Fruit fly (Drosophila melanogaster): Measurements from ENCODE around the gene salt.

Gene salt

DNA sequence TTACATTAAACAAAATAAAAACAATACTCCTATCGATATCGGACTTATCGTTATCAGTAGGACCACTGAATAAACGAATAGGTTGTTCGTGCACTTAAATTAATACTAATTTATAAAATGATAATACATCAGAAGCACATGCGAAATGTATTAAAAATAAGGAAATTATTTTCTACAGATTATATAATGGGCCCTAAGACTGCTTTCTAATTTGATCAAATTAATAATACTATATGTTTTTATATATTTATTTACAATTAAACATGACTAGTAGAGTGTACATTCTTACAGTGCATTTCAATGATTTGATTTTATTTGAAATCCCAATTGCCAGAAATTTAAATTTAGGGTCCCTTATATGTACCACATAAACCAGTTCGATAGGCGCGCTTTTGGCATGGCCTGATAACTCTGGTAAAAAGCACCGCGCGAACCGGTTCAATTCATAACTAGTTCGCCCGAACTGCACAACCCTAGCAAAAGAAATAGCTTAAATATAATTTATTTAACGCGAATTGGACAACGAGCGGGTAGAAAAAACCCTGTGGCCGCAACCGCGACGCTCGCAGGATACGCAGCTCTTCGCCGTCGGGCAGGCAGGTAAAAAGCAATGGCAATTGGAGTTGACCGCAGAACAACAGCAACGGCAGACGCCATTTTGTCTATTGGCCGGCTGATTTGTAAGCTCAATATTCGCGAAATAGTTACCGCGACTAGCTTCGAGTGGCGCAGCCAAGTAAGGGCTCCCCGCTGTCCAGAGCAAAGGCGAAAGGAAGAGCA lies 22.3 kb upstream of the salt start, which contains the start of the genes CG2126 and faf (continued):
- no peak for TF ChIP-seq eve (GFP tag; optimal IDR thresholded peaks at IDR 0.05)
- TF ChIP-seq Hmx (GFP tag; optimal IDR thresholded peaks at IDR 0.05) = no peak
- peak; percentile 17 for TF ChIP-seq Sin3A (optimal IDR thresholded peaks at IDR 0.05)
- TF ChIP-seq CG6683 (GFP tag; optimal IDR thresholded peaks at IDR 0.05) = peak; percentile 56
- TF ChIP-seq CG6813 (GFP tag; optimal IDR thresholded peaks at IDR 0.05) = peak; percentile 14
- peak; percentile 56; the same call in 2 of the 3 replicates for TF ChIP-seq CG2889 (GFP tag; IDR thresholded peaks at IDR 0.05)
- no peak for TF ChIP-seq eyg (GFP tag; optimal IDR thresholded peaks at IDR 0.05)
- peak; percentile 26; the same call in 1 of the 2 replicates for TF ChIP-seq bbx (GFP tag; IDR thresholded peaks at IDR 0.05; ENCODE audit: partially characterized antibody)
- peak; percentile 82 for TF ChIP-seq PHDP (tag; optimal IDR thresholded peaks at IDR 0.05)
- peak; percentile 61; the same call in 1 of the 2 replicates for TF ChIP-seq danr (GFP tag; IDR thresholded peaks at IDR 0.05)
- TF ChIP-seq Spps (tag; optimal IDR thresholded peaks at IDR 0.05) = peak; percentile 25
- TF ChIP-seq Ptx1 (GFP tag; IDR thresholded peaks at IDR 0.05) = peak; percentile 84
- TF ChIP-seq sr (GFP tag; IDR thresholded peaks at IDR 0.05) = 0 out of 3 replicates have a peak, but pooled peaks have one; percentile 29
- TF ChIP-seq otp (GFP tag; IDR thresholded peaks at IDR 0.05) = 0 out of 3 replicates have a peak, but pooled peaks have one; percentile 44
- TF ChIP-seq NC2α (GFP tag; optimal IDR thresholded peaks at IDR 0.05) = no peak
- TF ChIP-seq Hr78 (GFP tag; optimal IDR thresholded peaks at IDR 0.05) = no peak
- peak; percentile 78 for TF ChIP-seq NfI (GFP tag; optimal IDR thresholded peaks at IDR 0.05)
- no peak for TF ChIP-seq tio (GFP tag; optimal IDR thresholded peaks at IDR 0.05)
- TF ChIP-seq CG12942 (GFP tag; optimal IDR thresholded peaks at IDR 0.05) = peak; percentile 83
- TF ChIP-seq trem (tag; optimal IDR thresholded peaks at IDR 0.05) = peak; percentile 80
- peak; percentile 43 for TF ChIP-seq CG7928 (GFP tag; optimal IDR thresholded peaks at IDR 0.05)
- TF ChIP-seq CG12659 (GFP tag; optimal IDR thresholded peaks at IDR 0.05) = peak; percentile 91
- TF ChIP-seq CG14667 (GFP tag; IDR thresholded peaks at IDR 0.05) = 0 out of 2 replicates have a peak, but pooled peaks have one; percentile 43
- TF ChIP-seq sug (tag; optimal IDR thresholded peaks at IDR 0.05) = peak; percentile 74
- TF ChIP-seq NK7.1 (GFP tag; optimal IDR thresholded peaks at IDR 0.05) = peak; percentile 42
- TF ChIP-seq CG7372 (GFP tag; IDR thresholded peaks at IDR 0.05) = peak; percentile 57; the same call in 1 of the 2 replicates
- TF ChIP-seq Side (GFP tag; optimal IDR thresholded peaks at IDR 0.05) = peak; percentile 31
- TF ChIP-seq CG6689 (GFP tag; IDR thresholded peaks at IDR 0.05) = peak; percentile 82
- TF ChIP-seq sima (GFP tag; optimal IDR thresholded peaks at IDR 0.05) = no peak
- peak; percentile 57 for TF ChIP-seq pzg (GFP tag; optimal IDR thresholded peaks at IDR 0.05)
- peak; percentile 76 for TF ChIP-seq dmrt11E (tag; optimal IDR thresholded peaks at IDR 0.05)
- peak; percentile 73 for TF ChIP-seq CG10209 (GFP tag; optimal IDR thresholded peaks at IDR 0.05)
- peak; percentile 59 for TF ChIP-seq CG15011 (GFP tag; optimal IDR thresholded peaks at IDR 0.05)
- TF ChIP-seq crp (GFP tag; optimal IDR thresholded peaks at IDR 0.05) = peak in 1 of 2 experiments; percentile 41
- TF ChIP-seq CG2199 (GFP tag; IDR thresholded peaks at IDR 0.05) = no peak
- peak; percentile 57 for TF ChIP-seq CG18011 (GFP tag; optimal IDR thresholded peaks at IDR 0.05)
- TF ChIP-seq Dfd (GFP tag; optimal IDR thresholded peaks at IDR 0.05) = no peak
- peak; percentile 78 for TF ChIP-seq Hr3 (GFP tag; optimal IDR thresholded peaks at IDR 0.05)
- TF ChIP-seq Xrp1 (GFP tag; IDR thresholded peaks at IDR 0.05) = peak; percentile 77; the same call in 1 of the 2 replicates
- TF ChIP-seq CG10431 (GFP tag; optimal IDR thresholded peaks at IDR 0.05) = peak; percentile 44
- TF ChIP-seq CG10267 (tag; optimal IDR thresholded peaks at IDR 0.05) = peak; percentile 80
- peak; percentile 90 for TF ChIP-seq Med (GFP tag)
- peak; percentile 76; the same call in 2 of the 3 replicates for TF ChIP-seq CG11695 (GFP tag; IDR thresholded peaks at IDR 0.05)
- TF ChIP-seq CG43689 (GFP tag; IDR thresholded peaks at IDR 0.05) = no peak
- TF ChIP-seq gcm (GFP tag; optimal IDR thresholded peaks at IDR 0.05) = peak; percentile 73
- TF ChIP-seq CG7786 (GFP tag; optimal IDR thresholded peaks at IDR 0.05) = peak; percentile 56
- peak; percentile 16 for TF ChIP-seq tx (GFP tag; optimal IDR thresholded peaks at IDR 0.05)
- TF ChIP-seq CG8359 (GFP tag; optimal IDR thresholded peaks at IDR 0.05; ENCODE audit: borderline replicate concordance) = no peak

Data from whole organism, embryonic.